Worm (Caenorhabditis elegans): ENCODE data around the gene R11D1.10.

- no peak for TF ChIP-seq ama-1 (optimal IDR thresholded peaks at IDR 0.05)
- no peak for TF ChIP-seq unc-39 (tag; optimal IDR thresholded peaks at IDR 0.05)
- no peak for TF ChIP-seq egl-27 (tag; optimal IDR thresholded peaks at IDR 0.05)
- TF ChIP-seq zag-1 (tag; optimal IDR thresholded peaks at IDR 0.05), result no peak
- TF ChIP-seq nhr-11 (tag; optimal IDR thresholded peaks at IDR 0.05), result no peak
- TF ChIP-seq nhr-10 (tag; optimal IDR thresholded peaks at IDR 0.05), result no peak
- TF ChIP-seq ceh-44 (GFP tag; IDR thresholded peaks at IDR 0.05), result no peak
- no peak for TF ChIP-seq nhr-76 (tag; optimal IDR thresholded peaks at IDR 0.05)
- TF ChIP-seq unc-62 (GFP tag; optimal IDR thresholded peaks at IDR 0.05 in 1 of 2), result no peak
- no peak for TF ChIP-seq unc-62 (tag; optimal IDR thresholded peaks at IDR 0.05)
These were observed 31.6 kb downstream of the R11D1.10 start, which contains the start of gene F18E2.15 for ce11 chrV:12760913-12761312.

Data from whole organism, L4 larva.